Worm (Caenorhabditis elegans): ENCODE measurements around the gene F58A3.4.

ce11 chrX:11014394-11015280, 4.2 kb upstream of the F58A3.4 start:
- no peak for TF ChIP-seq nhr-11 (tag; optimal IDR thresholded peaks at IDR 0.05)
- no peak for TF ChIP-seq F13H6.1 (tag; optimal IDR thresholded peaks at IDR 0.05)
- TF ChIP-seq rnt-1 (tag; optimal IDR thresholded peaks at IDR 0.05) = no peak
- no peak for TF ChIP-seq ama-1 (optimal IDR thresholded peaks at IDR 0.05)
- TF ChIP-seq hlh-30 (tag; optimal IDR thresholded peaks at IDR 0.05; ENCODE audit: insufficient read depth) = no peak
- TF ChIP-seq unc-42 (tag; optimal IDR thresholded peaks at IDR 0.05) = no peak
- no peak for TF ChIP-seq K02D7.2 (tag; optimal IDR thresholded peaks at IDR 0.05)
- no peak for TF ChIP-seq hlh-13 (GFP tag; optimal IDR thresholded peaks at IDR 0.05)
- TF ChIP-seq ztf-16 (tag; optimal IDR thresholded peaks at IDR 0.05) = no peak
- TF ChIP-seq tbx-2 (tag; optimal IDR thresholded peaks at IDR 0.05) = no peak
- TF ChIP-seq pha-4 (tag; optimal IDR thresholded peaks at IDR 0.05) = no peak
- TF ChIP-seq Y22D7AL.16 (tag; optimal IDR thresholded peaks at IDR 0.05) = no peak
- no peak for TF ChIP-seq ceh-18 (tag; optimal IDR thresholded peaks at IDR 0.05)
- TF ChIP-seq dve-1 (tag; optimal IDR thresholded peaks at IDR 0.05) = no peak
